Fruit fly (Drosophila melanogaster): ENCODE results near the gene CG14253.

DNA sequence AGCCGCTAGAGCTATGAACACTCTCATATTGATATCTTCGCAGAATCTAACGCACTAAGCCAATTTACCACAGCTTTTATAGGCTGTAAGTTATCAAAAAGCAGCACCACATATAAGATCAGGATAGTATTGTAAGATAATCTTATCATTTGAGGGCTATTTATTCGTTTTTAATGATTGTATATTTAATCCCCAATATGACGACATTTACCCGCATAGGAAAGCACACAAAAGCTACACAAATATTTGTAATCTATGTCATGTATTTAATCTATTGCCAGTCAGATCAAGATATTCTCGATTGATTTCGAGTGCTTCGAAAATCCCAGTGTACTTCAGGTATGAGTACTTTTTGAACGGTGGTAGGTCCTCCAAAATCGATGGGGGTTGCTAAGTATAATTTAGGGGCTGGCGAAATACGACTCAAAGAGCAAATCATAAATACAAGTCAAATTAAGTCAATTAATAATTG lies 41.4 kb downstream of the CG14253 start, which contains the start of gene CG17191:
- TF ChIP-seq EcR (GFP tag; optimal IDR thresholded peaks at IDR 0.05): no peak
- TF ChIP-seq pan (optimal IDR thresholded peaks at IDR 0.05): no peak

Measured in whole organism.